Worm (Caenorhabditis elegans) whole organism, young adult: ENCODE data around the gene str-118.
A peak's percentile ranks its signal among the peaks of the same experiment; 100 is the strongest.

Source experiments
- B0336.3 ChIP-seq: fragments of 200-800 bp; sonication (Bioruptor generic); IDR thresholded peaks from 2 replicates; pipeline ENCODE4 v1.3.6; 2022; ENCODE audit warnings: missing genetic modification characterization, missing compliant biosample characterization
- F37B4.10 ChIP-seq: fragments of 200-800 bp; sonication (Bioruptor generic); IDR thresholded peaks from 2 replicates; pipeline ENCODE4 v1.3.6; 2022; ENCODE audit warnings: missing genetic modification characterization, missing compliant biosample characterization
- F52B5.7 ChIP-seq: sonication (generic microtip); optimal IDR thresholded peaks from 2 replicates; lab custom pipeline; 2016; ENCODE audit warnings: mild to moderate bottlenecking, missing genetic modification characterization, missing compliant biosample characterization
- F55B11.4 ChIP-seq: sonication (generic microtip); optimal IDR thresholded peaks from 2 replicates; lab custom pipeline; 2016; ENCODE audit warnings: missing compliant biosample characterization, missing genetic modification characterization, borderline replicate concordance; ENCODE audit not compliant: insufficient read depth
- K12H6.12 ChIP-seq: fragments of 200-800 bp; sonication (Bioruptor generic); optimal IDR thresholded peaks from 2 replicates; lab custom pipeline; 2018; ENCODE audit warnings: mild to moderate bottlenecking, missing genetic modification characterization, missing compliant biosample characterization
- T07F8.4 ChIP-seq: sonication (generic microtip); optimal IDR thresholded peaks from 2 replicates; lab custom pipeline; 2016; ENCODE audit warnings: mild to moderate bottlenecking, missing genetic modification characterization, moderate library complexity, missing compliant biosample characterization
- T26A5.8 ChIP-seq: sonication (generic microtip); optimal IDR thresholded peaks from 2 replicates; lab custom pipeline; 2016; ENCODE audit warnings: missing genetic modification characterization, missing compliant biosample characterization
- Y56A3A.18 ChIP-seq: fragments of 200-800 bp; sonication (Bioruptor generic); IDR thresholded peaks from 2 replicates; pipeline ENCODE4 v1.3.6; 2022; ENCODE audit warnings: missing genetic modification reagents, missing genetic modification characterization, missing compliant biosample characterization
- Y67H2A.10 ChIP-seq: fragments of 200-800 bp; sonication (Bioruptor generic); conservative IDR thresholded peaks from 2 replicates; pipeline ENCODE4 v1.3.6; 2022; ENCODE audit warnings: missing genetic modification reagents, missing genetic modification characterization, missing compliant biosample characterization
- akir-1 ChIP-seq: fragments of 200-800 bp; sonication (Bioruptor generic); optimal IDR thresholded peaks from 2 replicates; lab custom pipeline; 2018; ENCODE audit warnings: mild to moderate bottlenecking, missing genetic modification characterization, moderate library complexity, missing compliant biosample characterization
- aptf-2 ChIP-seq: fragments of 200-800 bp; sonication (Bioruptor generic); conservative IDR thresholded peaks from 2 replicates; pipeline ENCODE4 v1.3.6; 2022; ENCODE audit warnings: missing genetic modification reagents, missing genetic modification characterization, missing compliant biosample characterization
- atf-7 ChIP-seq: sonication (generic microtip); optimal IDR thresholded peaks from 2 replicates; lab custom pipeline; 2017; ENCODE audit warnings: mild to moderate bottlenecking, missing genetic modification characterization, missing compliant biosample characterization
- attf-3 ChIP-seq: fragments of 200-800 bp; sonication (Bioruptor generic); conservative IDR thresholded peaks from 2 replicates; pipeline ENCODE4 v1.3.6; 2022; ENCODE audit warnings: missing genetic modification reagents, missing genetic modification characterization, missing compliant biosample characterization
- attf-5 ChIP-seq: fragments of 200-800 bp; sonication (Bioruptor generic); optimal IDR thresholded peaks from 2 replicates; lab custom pipeline; 2018; ENCODE audit warnings: mild to moderate bottlenecking, missing genetic modification characterization, missing compliant biosample characterization
- ccch-3 ChIP-seq: fragments of 200-800 bp; sonication (Bioruptor generic); optimal IDR thresholded peaks from 2 replicates; lab custom pipeline; 2018; ENCODE audit warnings: mild to moderate bottlenecking, missing genetic modification characterization, missing compliant biosample characterization
- ceh-100 ChIP-seq: fragments of 200-800 bp; sonication (Bioruptor generic); IDR thresholded peaks from 2 replicates; pipeline ENCODE4 v1.3.6; 2022; ENCODE audit warnings: missing genetic modification reagents, missing genetic modification characterization, missing compliant biosample characterization
- ceh-27 ChIP-seq: fragments of 200-800 bp; sonication (Bioruptor generic); optimal IDR thresholded peaks from 2 replicates; lab custom pipeline; 2018; ENCODE audit warnings: mild to moderate bottlenecking, missing genetic modification characterization, moderate library complexity, missing compliant biosample characterization
- ceh-40 ChIP-seq: fragments of 200-800 bp; sonication (Bioruptor generic); IDR thresholded peaks from 2 replicates; pipeline ENCODE4 v1.3.6; 2022; ENCODE audit warnings: missing genetic modification characterization, missing compliant biosample characterization
- ceh-58 ChIP-seq: fragments of 200-800 bp; sonication (Bioruptor generic); IDR thresholded peaks from 2 replicates; pipeline ENCODE4 v1.3.6; 2022; ENCODE audit warnings: missing genetic modification characterization, missing compliant biosample characterization
- dpff-1 ChIP-seq: sonication (generic microtip); optimal IDR thresholded peaks from 2 replicates; lab custom pipeline; 2017; ENCODE audit warnings: mild to moderate bottlenecking, missing genetic modification characterization, missing compliant biosample characterization
- ets-4 ChIP-seq: fragments of 200-800 bp; sonication (Bioruptor generic); optimal IDR thresholded peaks from 2 replicates; lab custom pipeline; 2018; ENCODE audit warnings: mild to moderate bottlenecking, missing genetic modification characterization, missing compliant biosample characterization
- fkh-3 ChIP-seq: sonication (generic microtip); optimal IDR thresholded peaks from 2 replicates; lab custom pipeline; 2016; ENCODE audit warnings: mild to moderate bottlenecking, missing genetic modification characterization, missing compliant biosample characterization
- gei-17 ChIP-seq: fragments of 200-800 bp; sonication (Bioruptor generic); optimal IDR thresholded peaks from 2 replicates; lab custom pipeline; 2018; ENCODE audit warnings: mild to moderate bottlenecking, missing genetic modification characterization, missing compliant biosample characterization
- hmg-20 ChIP-seq: fragments of 200-800 bp; sonication (Bioruptor generic); IDR thresholded peaks from 2 replicates; pipeline ENCODE4 v1.3.6; 2022; ENCODE audit warnings: missing genetic modification reagents, missing genetic modification characterization, missing compliant biosample characterization
- hrde-1 ChIP-seq: sonication (generic microtip); optimal IDR thresholded peaks from 2 replicates; lab custom pipeline; 2016; ENCODE audit warnings: missing genetic modification characterization, mild to moderate bottlenecking, missing compliant biosample characterization, moderate library complexity, missing genotype, missing genetic modification reagents, borderline replicate concordance
- hsf-1 ChIP-seq: fragments of 200-800 bp; sonication (Bioruptor generic); IDR thresholded peaks from 2 replicates; pipeline ENCODE4 v1.3.6; 2022; ENCODE audit warnings: missing genetic modification reagents, missing genetic modification characterization, missing compliant biosample characterization
- let-526 ChIP-seq: fragments of 200-800 bp; sonication (Bioruptor generic); IDR thresholded peaks from 2 replicates; pipeline ENCODE4 v1.3.6; 2022; ENCODE audit warnings: missing genetic modification reagents, missing genetic modification characterization, missing compliant biosample characterization
- lir-1 ChIP-seq: fragments of 200-800 bp; sonication (Bioruptor generic); conservative IDR thresholded peaks from 2 replicates; pipeline ENCODE4 v1.3.6; 2022; ENCODE audit warnings: missing genetic modification reagents, missing genetic modification characterization, missing compliant biosample characterization
- madf-8 ChIP-seq: fragments of 200-800 bp; sonication (Bioruptor generic); conservative IDR thresholded peaks from 2 replicates; pipeline ENCODE4 v1.3.6; 2022; ENCODE audit warnings: missing genetic modification reagents, missing genetic modification characterization, missing compliant biosample characterization
- mel-28 ChIP-seq: sonication (generic microtip); optimal IDR thresholded peaks from 2 replicates; lab custom pipeline; 2016; ENCODE audit warnings: borderline replicate concordance, mild to moderate bottlenecking, missing genetic modification characterization, missing compliant biosample characterization
- mes-4 ChIP-seq: sonication (generic microtip); optimal IDR thresholded peaks from 2 replicates; lab custom pipeline; 2016; ENCODE audit warnings: missing genotype, missing genetic modification characterization, missing compliant biosample characterization
- nhr-120 ChIP-seq: fragments of 200-800 bp; sonication (Bioruptor generic); IDR thresholded peaks from 2 replicates; pipeline ENCODE4 v1.3.6; 2022; ENCODE audit warnings: missing genetic modification characterization, missing compliant biosample characterization
- nhr-27 ChIP-seq: fragments of 200-800 bp; sonication (Bioruptor generic); optimal IDR thresholded peaks from 2 replicates; lab custom pipeline; 2018; ENCODE audit warnings: mild to moderate bottlenecking, missing genetic modification characterization, moderate library complexity, missing compliant biosample characterization
- nhr-80 ChIP-seq: sonication (generic microtip); optimal IDR thresholded peaks from 2 replicates; lab custom pipeline; 2016; ENCODE audit warnings: missing genetic modification characterization, missing compliant biosample characterization
- rec-8 ChIP-seq, 2 experiments: sonication (generic microtip); optimal IDR thresholded peaks; 2 replicates each; lab custom pipeline; 2016; ENCODE audit warnings: mild to moderate bottlenecking in 2 of 2, missing genetic modification characterization in 2 of 2, missing genetic modification reagents in 2 of 2, missing genotype in 2 of 2, missing biosample characterization in 1 of 2, missing compliant biosample characterization in 1 of 2, moderate library complexity in 1 of 2
- sdz-38 ChIP-seq: sonication (generic microtip); optimal IDR thresholded peaks from 2 replicates; lab custom pipeline; 2016; ENCODE audit warnings: missing genotype, missing genetic modification characterization, missing compliant biosample characterization
- sea-2 ChIP-seq: fragments of 200-800 bp; sonication (Bioruptor generic); IDR thresholded peaks from 2 replicates; pipeline ENCODE4 v1.3.6; 2022; ENCODE audit warnings: missing genetic modification characterization, missing compliant biosample characterization
- somi-1 ChIP-seq: fragments of 200-800 bp; sonication (Bioruptor generic); optimal IDR thresholded peaks from 2 replicates; lab custom pipeline; 2018; ENCODE audit warnings: mild to moderate bottlenecking, missing genetic modification characterization, missing compliant biosample characterization
- tlf-1 ChIP-seq: fragments of 200-800 bp; sonication (Bioruptor generic); optimal IDR thresholded peaks from 2 replicates; lab custom pipeline; 2018; ENCODE audit warnings: mild to moderate bottlenecking, missing genetic modification characterization, missing compliant biosample characterization
- ztf-22 ChIP-seq: fragments of 200-800 bp; sonication (Bioruptor generic); optimal IDR thresholded peaks from 2 replicates; lab custom pipeline; 2018; ENCODE audit warnings: mild to moderate bottlenecking, missing genetic modification characterization, moderate library complexity, missing compliant biosample characterization
- ztf-28 ChIP-seq: fragments of 200-800 bp; sonication (Bioruptor generic); IDR thresholded peaks from 2 replicates; pipeline ENCODE4 v1.3.6; 2022; ENCODE audit warnings: missing genetic modification reagents, missing genetic modification characterization, missing compliant biosample characterization

Gene str-118

ce11 chrV:10031384-10032171 lies 20.4 kb upstream of the str-118 start (continued):
- no peak for TF ChIP-seq T26A5.8 (tag; lab: Kevin White, UChicago)
- no peak for TF ChIP-seq fkh-3 (tag; lab: Kevin White, UChicago)
- no peak for TF ChIP-seq hrde-1 (tag; lab: Kevin White, UChicago)
- no peak for TF ChIP-seq hmg-20 (GFP tag; lab: Robert Waterston, UW)
- 0 out of 2 replicates have a peak, but pooled peaks have one; percentile 10 for TF ChIP-seq madf-8 (GFP tag; lab: Robert Waterston, UW)
- no peak for TF ChIP-seq tlf-1
- no peak for TF ChIP-seq mel-28 (tag; lab: Kevin White, UChicago)
- TF ChIP-seq ets-4 = no peak
- no peak for TF ChIP-seq ceh-58 (GFP tag; lab: Robert Waterston, UW)
- no peak for TF ChIP-seq ztf-22 (GFP tag; lab: Kevin White, UChicago)
- TF ChIP-seq nhr-80 (tag; lab: Kevin White, UChicago) = peak; percentile 79
- TF ChIP-seq sdz-38 (tag; lab: Kevin White, UChicago) = no peak
- TF ChIP-seq Y56A3A.18 (GFP tag; lab: Robert Waterston, UW) = no peak
- no peak for TF ChIP-seq ztf-28 (GFP tag; lab: Robert Waterston, UW)
- TF ChIP-seq rec-8 (tag; optimal IDR thresholded peaks at IDR 0.05; lab: Kevin White, UChicago) = no peak
- peak; percentile 17 for TF ChIP-seq attf-5
- TF ChIP-seq Y67H2A.10 (GFP tag; lab: Robert Waterston, UW) = no peak
- TF ChIP-seq gei-17 (GFP tag; lab: Kevin White, UChicago) = no peak
- TF ChIP-seq sea-2 (GFP tag; lab: Robert Waterston, UW) = no peak
- TF ChIP-seq somi-1 (GFP tag; lab: Kevin White, UChicago) = no peak
- no peak for TF ChIP-seq hsf-1 (GFP tag; lab: Robert Waterston, UW)
- TF ChIP-seq mes-4 (tag; lab: Kevin White, UChicago) = no peak
- no peak for TF ChIP-seq akir-1 (GFP tag; lab: Kevin White, UChicago)
- TF ChIP-seq, all 124 proteins: peak for 14

- no peak for TF ChIP-seq tlf-1
- no peak for TF ChIP-seq ccch-3 (GFP tag; lab: Kevin White, UChicago)
- no peak for TF ChIP-seq nhr-120
- no peak for TF ChIP-seq aptf-2 (GFP tag; lab: Robert Waterston, UW)
- no peak for TF ChIP-seq lir-1 (GFP tag; lab: Robert Waterston, UW)
- no peak for TF ChIP-seq dpff-1 (tag; lab: Kevin White, UChicago)
- no peak for TF ChIP-seq ceh-100 (GFP tag; lab: Robert Waterston, UW)
- TF ChIP-seq ceh-27 = no peak
- TF ChIP-seq F37B4.10 = no peak
- TF ChIP-seq nhr-27 = no peak
- no peak for TF ChIP-seq B0336.3 (GFP tag; lab: Robert Waterston, UW)
- no peak for TF ChIP-seq F55B11.4 (tag; lab: Kevin White, UChicago)
- TF ChIP-seq K12H6.12 (tag; lab: Kevin White, UChicago) = no peak
- TF ChIP-seq sdz-38 (tag; lab: Kevin White, UChicago) = no peak
- TF ChIP-seq ceh-40 (GFP tag; lab: Robert Waterston, UW) = no peak
- no peak for TF ChIP-seq attf-3 (GFP tag; lab: Robert Waterston, UW)
- no peak for TF ChIP-seq let-526
- no peak for TF ChIP-seq T07F8.4
- TF ChIP-seq atf-7 (tag; lab: Kevin White, UChicago) = no peak
- no peak for TF ChIP-seq F52B5.7 (tag; lab: Kevin White, UChicago)
Measured at ce11 chrV:10035586-10035985, 16.4 kb upstream of the str-118 start.
